Fruit fly (Drosophila melanogaster) whole organism, larva: ENCODE data around the gene eg.

Experiments
- noc ChIP-seq: fragments of 200-800 bp; sonication (Bioruptor generic); optimal IDR thresholded peaks from 3 replicates; lab custom pipeline; 2019; ENCODE audit warnings: missing biosample characterization, mild to moderate bottlenecking, missing genetic modification characterization, moderate library complexity

Gene eg

dm6 chr3L:21832203-21833160 is 24.0 kb downstream of the eg start, which contains the start of the genes CG7148 and Nopp140:
TSS of gene CG7148 (minus strand) at chr3L:21832253.
TSS of gene Nopp140 (plus strand) at chr3L:21832774.
- TF ChIP-seq noc (tag; lab: Kevin White, UChicago) = peak; percentile 63

DNA sequence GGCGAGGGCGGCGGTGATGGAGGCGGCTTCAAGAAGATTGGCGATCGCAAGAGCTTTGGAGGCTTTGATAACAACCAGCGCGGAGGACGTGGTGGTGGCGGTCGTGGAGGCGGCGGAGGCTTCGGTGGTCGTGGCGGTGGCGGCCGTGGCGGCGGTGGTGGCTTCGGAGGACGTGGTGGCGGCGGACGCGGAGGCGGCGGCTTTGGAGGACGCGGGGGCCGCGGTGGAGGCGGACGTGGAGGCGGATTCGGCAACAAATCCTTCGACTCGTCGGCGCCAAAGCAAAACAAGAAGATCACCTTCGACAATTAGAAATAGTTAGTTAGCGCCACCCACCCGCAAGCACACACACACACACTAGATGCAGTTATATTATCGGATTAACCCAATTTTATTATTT is 27.1 kb downstream of the eg start:
- no peak for TF ChIP-seq noc (tag; lab: Kevin White, UChicago)

- peak; percentile 87 for TF ChIP-seq noc (tag; lab: Kevin White, UChicago)
Observed at dm6 chr3L:21839720-21840641, 31.5 kb downstream of the eg start.

DNA sequence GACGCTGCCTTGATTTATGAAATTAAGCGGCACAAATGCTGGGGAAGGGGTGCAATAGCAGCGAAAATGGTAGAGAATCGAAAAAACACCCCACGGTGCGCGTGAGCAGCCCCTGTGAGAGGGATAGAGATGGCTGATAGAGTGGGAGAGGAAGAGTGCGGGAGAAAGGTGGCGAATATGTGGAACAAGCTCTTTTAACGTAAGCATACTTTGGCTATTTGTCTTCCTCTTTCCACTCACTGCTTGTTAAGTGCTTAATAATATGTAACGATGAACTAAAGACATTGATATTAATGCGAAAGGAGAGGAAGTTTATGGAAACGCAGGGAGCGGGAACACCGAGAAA is 32.1 kb downstream of the eg start:
- TF ChIP-seq noc (tag; lab: Kevin White, UChicago) = no peak

DNA sequence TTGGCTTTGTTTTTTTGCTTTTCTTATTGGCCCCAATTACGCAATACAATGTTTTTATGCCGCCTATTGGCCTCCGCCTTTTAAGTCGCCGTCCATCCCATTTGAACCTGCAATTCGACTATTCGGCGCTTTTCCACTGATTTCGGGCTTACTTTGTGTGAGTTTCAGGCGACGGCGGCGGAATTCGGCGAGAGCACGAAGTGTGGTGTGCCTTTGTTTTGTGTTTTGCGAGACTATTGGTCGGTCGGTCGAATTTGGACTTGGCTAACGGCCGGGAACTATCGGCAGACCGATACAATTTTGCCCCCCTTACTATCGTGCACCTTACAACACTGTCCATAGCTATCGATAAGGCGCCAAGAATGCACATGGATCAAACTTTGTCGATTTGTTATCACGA is 32.6 kb downstream of the eg start, which contains the start of gene P5CDh1:
Gene P5CDh1, minus strand, starts transcription at position 278 of the 400 bp plus-strand sequence.
- no peak for TF ChIP-seq noc (tag; lab: Kevin White, UChicago)

DNA sequence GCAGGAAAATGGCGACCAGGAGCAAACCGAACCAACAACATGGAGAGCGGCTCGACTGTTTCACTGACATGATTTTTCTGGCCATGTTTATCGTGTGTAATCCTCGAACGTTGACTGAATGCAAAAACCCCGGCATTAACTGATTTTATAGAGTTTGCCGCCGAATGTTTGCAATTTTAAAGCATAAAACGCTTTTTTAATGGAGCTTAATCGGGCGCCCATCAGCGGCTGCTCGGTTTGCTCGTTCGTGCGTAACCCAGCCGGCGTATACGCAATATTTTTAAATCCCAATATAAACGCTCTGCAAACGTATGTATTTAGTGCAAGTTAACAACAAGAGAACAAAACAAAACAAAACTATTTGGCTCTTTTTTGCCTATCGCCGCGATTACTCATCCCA is 33.8 kb downstream of the eg start, which contains the start of gene CG14563:
Gene CG14563, minus strand, starts transcription at position 101 of the 400 bp plus-strand sequence.
- TF ChIP-seq noc (tag; lab: Kevin White, UChicago) = no peak

- no peak for TF ChIP-seq noc (tag; lab: Kevin White, UChicago)
Observed at dm6 chr3L:21843307-21843706, 34.8 kb downstream of the eg start.

- TF ChIP-seq noc (tag; lab: Kevin White, UChicago) = no peak
Observed at dm6 chr3L:21844488-21844887, 36.0 kb downstream of the eg start, which contains the start of gene mub. TSS of gene mub (plus strand) at chr3L:21844788.

DNA sequence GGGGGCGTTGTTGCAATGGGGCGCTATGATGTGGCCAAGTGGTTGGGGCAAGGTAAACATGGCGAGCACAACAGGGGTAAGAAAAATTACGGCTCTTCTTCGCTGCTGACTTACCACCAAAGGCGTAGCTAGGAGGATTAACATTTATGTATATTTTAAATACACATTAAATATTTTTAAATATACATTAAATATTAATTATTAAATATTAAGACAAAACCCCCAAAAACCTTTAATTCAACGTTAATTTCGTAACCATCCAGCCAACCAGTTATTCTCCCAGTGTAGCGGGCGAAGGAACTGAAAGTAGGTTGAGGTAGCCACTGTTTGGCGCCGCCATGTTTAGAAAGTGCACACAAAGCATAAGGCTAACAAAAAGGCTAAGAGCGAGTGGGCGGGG is 38.1 kb downstream of the eg start:
- no peak for TF ChIP-seq noc (tag; lab: Kevin White, UChicago)

DNA sequence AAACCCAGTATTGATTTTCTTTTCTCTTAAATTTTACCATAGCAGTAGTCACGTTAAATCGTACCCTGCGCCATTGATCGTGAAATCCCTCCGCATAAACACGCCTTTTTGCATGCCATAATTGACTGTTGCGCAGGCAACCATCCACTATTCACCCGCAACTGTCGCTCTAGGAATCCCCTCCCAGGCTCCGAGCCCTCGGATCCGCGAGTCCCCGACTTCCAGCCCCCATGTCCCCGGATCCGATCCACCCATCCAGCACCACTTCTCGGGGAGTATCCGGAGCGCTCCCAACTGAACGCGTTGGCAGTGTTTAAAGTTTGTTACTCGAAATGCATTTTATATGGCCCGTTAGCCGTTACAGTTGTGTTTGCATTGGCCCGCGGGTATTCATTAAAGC is 39.8 kb downstream of the eg start:
- no peak for TF ChIP-seq noc (tag; lab: Kevin White, UChicago)

- no peak for TF ChIP-seq noc (tag; lab: Kevin White, UChicago)
Observed at dm6 chr3L:21859299-21860052, 51.0 kb downstream of the eg start.
